Worm (Caenorhabditis elegans) whole organism, L4 larva: ENCODE measurements around the gene atf-4.
A peak's percentile ranks its signal among the peaks of the same experiment; 100 is the strongest.

Experiments
- T20F7.1 ChIP-seq: fragments of 200-800 bp; sonication (Bioruptor generic); optimal IDR thresholded peaks from 2 replicates; lab custom pipeline; 2018; ENCODE audit warnings: mild to moderate bottlenecking, missing genetic modification characterization, missing compliant biosample characterization
- T26A8.4 ChIP-seq: fragments of 200-800 bp; sonication (Bioruptor generic); IDR thresholded peaks from 2 replicates; pipeline ENCODE4 v1.3.6; 2022; ENCODE audit warnings: missing genetic modification characterization, missing compliant biosample characterization
- Y48G9A.11 ChIP-seq: fragments of 200-800 bp; sonication (Bioruptor generic); IDR thresholded peaks from 2 replicates; pipeline ENCODE4 v1.3.6; 2022; ENCODE audit warnings: missing genetic modification reagents, missing genetic modification characterization, missing compliant biosample characterization
- Y75B8A.6 ChIP-seq: fragments of 200-800 bp; sonication (Bioruptor generic); IDR thresholded peaks from 2 replicates; pipeline ENCODE4 v1.3.6; 2022; ENCODE audit warnings: missing genetic modification reagents, missing genetic modification characterization, missing compliant biosample characterization
- ZK337.2 ChIP-seq: fragments of 200-800 bp; sonication (Bioruptor generic); IDR thresholded peaks from 2 replicates; pipeline ENCODE4 v1.3.6; 2022; ENCODE audit warnings: missing genetic modification reagents, missing genetic modification characterization, missing compliant biosample characterization
- ZK546.5 ChIP-seq, 2 experiments: sonication (generic microtip); optimal IDR thresholded peaks; 2 replicates each; lab custom pipeline; 2017; ENCODE audit warnings: missing biosample characterization in 2 of 2, missing genetic modification characterization in 2 of 2
- aha-1 ChIP-seq: fragments of 150-350 bp; peaks from one replicate; lab custom pipeline; 2014; ENCODE audit warnings: missing biosample characterization, missing genetic modification characterization
- aly-2 ChIP-seq: sonication (generic microtip); optimal IDR thresholded peaks from 2 replicates; lab custom pipeline; 2018; ENCODE audit warnings: missing biosample characterization, missing genetic modification characterization
- ama-1 ChIP-seq: fragments of 150-350 bp; optimal IDR thresholded peaks from 2 replicates; lab custom pipeline; 2014; ENCODE audit warnings: inconsistent platforms, mixed read lengths
- ceh-20 ChIP-seq: fragments of 200-800 bp; sonication (Bioruptor generic); IDR thresholded peaks from 2 replicates; pipeline ENCODE4 v1.3.6; 2022; ENCODE audit warnings: missing genetic modification reagents, missing genetic modification characterization, missing compliant biosample characterization
- ces-1 ChIP-seq: fragments of 150-350 bp; sonication (generic microtip); optimal IDR thresholded peaks from 4 replicates; lab custom pipeline; 2014; ENCODE audit warnings: missing biosample characterization, missing genetic modification reagents, missing genetic modification characterization
- cey-2 ChIP-seq: sonication (generic microtip); optimal IDR thresholded peaks from 3 replicates; lab custom pipeline; 2017; ENCODE audit warnings: missing genetic modification characterization, mild to moderate bottlenecking, missing compliant biosample characterization, antibody characterized with exemption, borderline replicate concordance; ENCODE audit not compliant: insufficient read depth
- ctbp-1 ChIP-seq: fragments of 200-800 bp; sonication (Bioruptor generic); IDR thresholded peaks from 2 replicates; pipeline ENCODE4 v1.3.6; 2022; ENCODE audit warnings: missing genetic modification reagents, missing genetic modification characterization, missing compliant biosample characterization
- daf-16 ChIP-seq, 3 experiments: sonication (generic microtip); optimal IDR thresholded peaks; 2 replicates each; lab custom pipeline; 2016 to 2017; ENCODE audit warnings: missing genetic modification characterization in 3 of 3, missing genetic modification reagents in 3 of 3, mild to moderate bottlenecking in 2 of 3, missing compliant biosample characterization in 2 of 3, missing biosample characterization in 1 of 3, moderate library complexity in 1 of 3
- dmd-6 ChIP-seq: fragments of 200-800 bp; sonication (Bioruptor generic); IDR thresholded peaks from 2 replicates; pipeline ENCODE4 v1.3.6; 2022; ENCODE audit warnings: missing genetic modification reagents, missing genetic modification characterization, missing compliant biosample characterization
- duxl-1 ChIP-seq: sonication (generic microtip); optimal IDR thresholded peaks from 2 replicates; lab custom pipeline; 2016; ENCODE audit warnings: mild to moderate bottlenecking, missing genetic modification characterization, moderate library complexity, missing compliant biosample characterization; ENCODE audit not compliant: poor library complexity
- dve-1 ChIP-seq: sonication (generic microtip); optimal IDR thresholded peaks from 2 replicates; lab custom pipeline; 2017; ENCODE audit warnings: antibody characterized with exemption, mild to moderate bottlenecking, missing genetic modification characterization, missing compliant biosample characterization; ENCODE audit not compliant: insufficient read depth
- fkh-10 ChIP-seq: fragments of 150-350 bp; optimal IDR thresholded peaks from 2 replicates; lab custom pipeline; 2014; ENCODE audit warnings: missing biosample characterization, missing genetic modification reagents, missing genetic modification characterization
- gei-8 ChIP-seq: fragments of 200-800 bp; sonication (Bioruptor generic); optimal IDR thresholded peaks from 2 replicates; lab custom pipeline; 2018; ENCODE audit warnings: mild to moderate bottlenecking, missing genetic modification characterization, missing compliant biosample characterization
- hif-1 ChIP-seq, 2 experiments: sonication (generic microtip); optimal IDR thresholded peaks; 2 replicates each; lab custom pipeline; 2016 to 2017; ENCODE audit warnings: missing compliant biosample characterization in 2 of 2, missing genetic modification characterization in 2 of 2, missing genetic modification reagents in 2 of 2, missing genotype in 2 of 2, mild to moderate bottlenecking in 1 of 2
- hlh-11 ChIP-seq: fragments of 200-800 bp; sonication (Bioruptor generic); optimal IDR thresholded peaks from 2 replicates; lab custom pipeline; 2018; ENCODE audit warnings: mild to moderate bottlenecking, missing genetic modification characterization, missing compliant biosample characterization
- hlh-30 ChIP-seq: sonication (generic microtip); optimal IDR thresholded peaks from 2 replicates; lab custom pipeline; 2017; ENCODE audit warnings: antibody characterized with exemption, mild to moderate bottlenecking, missing genetic modification characterization, missing compliant biosample characterization; ENCODE audit not compliant: insufficient read depth
- lin-29 ChIP-seq: fragments of 200-800 bp; sonication (Bioruptor generic); IDR thresholded peaks from 2 replicates; pipeline ENCODE4 v1.3.6; 2022; ENCODE audit warnings: missing genetic modification reagents, missing genetic modification characterization, missing compliant biosample characterization
- lin-38 ChIP-seq: fragments of 200-800 bp; sonication (Bioruptor generic); IDR thresholded peaks from 2 replicates; pipeline ENCODE4 v1.3.6; 2022; ENCODE audit warnings: missing genetic modification reagents, missing genetic modification characterization, missing compliant biosample characterization
- lir-3 ChIP-seq: sonication (generic microtip); optimal IDR thresholded peaks from 2 replicates; lab custom pipeline; 2016; ENCODE audit warnings: mild to moderate bottlenecking, missing genetic modification characterization, missing compliant biosample characterization
- lsy-2 ChIP-seq, 2 experiments: fragments of 150-350 bp in 1 of 2; sonication (generic microtip) in 1 of 2; optimal IDR thresholded peaks; 2 replicates each; lab custom pipeline; 2014 to 2017; ENCODE audit warnings: missing biosample characterization in 2 of 2, missing genetic modification characterization in 2 of 2
- madf-9 ChIP-seq: fragments of 200-800 bp; sonication (Bioruptor generic); conservative IDR thresholded peaks from 2 replicates; pipeline ENCODE4 v1.3.6; 2022; ENCODE audit warnings: missing genetic modification reagents, missing genetic modification characterization, missing compliant biosample characterization
- mep-1 ChIP-seq: fragments of 150-350 bp; sonication (generic microtip); optimal IDR thresholded peaks from 3 replicates; lab custom pipeline; 2014; ENCODE audit warnings: missing biosample characterization, missing genetic modification characterization
- nhr-10 ChIP-seq: fragments of 150-350 bp; optimal IDR thresholded peaks from 2 replicates; lab custom pipeline; 2014; ENCODE audit warnings: missing biosample characterization, missing genetic modification characterization
- nhr-102 ChIP-seq: sonication (generic microtip); optimal IDR thresholded peaks from 2 replicates; lab custom pipeline; 2016; ENCODE audit warnings: mild to moderate bottlenecking, missing genetic modification characterization, moderate library complexity, missing compliant biosample characterization
- nhr-28 ChIP-seq: fragments of 150-350 bp; optimal IDR thresholded peaks from 2 replicates; lab custom pipeline; 2014; ENCODE audit warnings: missing biosample characterization, missing genetic modification characterization
- nhr-48 ChIP-seq: sonication (generic microtip); optimal IDR thresholded peaks from 2 replicates; lab custom pipeline; 2016; ENCODE audit warnings: mild to moderate bottlenecking, missing genetic modification characterization, missing compliant biosample characterization
- pha-4 ChIP-seq, 2 experiments: fragments of 150-350 bp in 1 of 2; fragments of 200-800 bp in 1 of 2; sonication (Bioruptor generic) in 1 of 2; IDR thresholded peaks in 1 of 2; optimal IDR thresholded peaks in 1 of 2; 2 replicates each; pipeline versions ENCODE4 v1.3.6 to Lab custom; 2014 to 2022; ENCODE audit warnings: missing genetic modification characterization in 2 of 2, missing genetic modification reagents in 2 of 2, missing biosample characterization in 1 of 2, missing compliant biosample characterization in 1 of 2
- php-3 ChIP-seq: fragments of 200-800 bp; sonication (Bioruptor generic); IDR thresholded peaks from 2 replicates; pipeline ENCODE4 v1.3.6; 2022; ENCODE audit warnings: missing genetic modification reagents, missing genetic modification characterization, missing compliant biosample characterization
- pqm-1 ChIP-seq: sonication (generic microtip); optimal IDR thresholded peaks from 2 replicates; lab custom pipeline; 2017; ENCODE audit warnings: missing biosample characterization, missing genetic modification characterization
- saeg-2 ChIP-seq: fragments of 200-800 bp; sonication (Bioruptor generic); IDR thresholded peaks from 2 replicates; pipeline ENCODE4 v1.3.6; 2022; ENCODE audit warnings: missing genetic modification reagents, missing genetic modification characterization, missing compliant biosample characterization
- snpc-4 ChIP-seq: fragments of 150-350 bp; optimal IDR thresholded peaks from 2 replicates; lab custom pipeline; 2014; ENCODE audit warnings: missing biosample characterization, missing genetic modification characterization
- spr-3 ChIP-seq: fragments of 200-800 bp; sonication (Bioruptor generic); optimal IDR thresholded peaks from 2 replicates; lab custom pipeline; 2018; ENCODE audit warnings: mild to moderate bottlenecking, missing genetic modification characterization, missing compliant biosample characterization
- tag-97 ChIP-seq: fragments of 200-800 bp; sonication (Bioruptor generic); IDR thresholded peaks from 2 replicates; pipeline ENCODE4 v1.3.6; 2022; ENCODE audit warnings: missing genetic modification characterization, missing compliant biosample characterization
- tra-1 ChIP-seq: fragments of 200-800 bp; sonication (Bioruptor generic); IDR thresholded peaks from 2 replicates; pipeline ENCODE4 v1.3.6; 2022; ENCODE audit warnings: missing genetic modification reagents, missing genetic modification characterization, missing compliant biosample characterization
- unc-62 ChIP-seq, 3 experiments: fragments of 150-350 bp in 1 of 3; sonication (generic microtip); optimal IDR thresholded peaks in 2 of 3; peaks in 1 of 3; 1 replicate in 1 of 3; 2 replicates in 2 of 3; lab custom pipeline; 2014 to 2017; ENCODE audit warnings: missing biosample characterization in 3 of 3, missing genetic modification characterization in 3 of 3, missing genetic modification reagents in 3 of 3, missing genotype in 1 of 3
- zfp-2 ChIP-seq: sonication (generic microtip); optimal IDR thresholded peaks from 2 replicates; lab custom pipeline; 2016; ENCODE audit warnings: mild to moderate bottlenecking, missing genetic modification characterization, missing compliant biosample characterization
- zip-11 ChIP-seq: fragments of 200-800 bp; sonication (Bioruptor generic); IDR thresholded peaks from 2 replicates; pipeline ENCODE4 v1.3.6; 2022; ENCODE audit warnings: missing genetic modification characterization, missing compliant biosample characterization
- ztf-11 ChIP-seq: fragments of 150-350 bp; optimal IDR thresholded peaks from 2 replicates; lab custom pipeline; 2014; ENCODE audit warnings: missing biosample characterization, missing genetic modification characterization

Gene atf-4

ce11 chrX:14786821-14787556, 23.6 kb downstream of the atf-4 start (continued):
- TF ChIP-seq ztf-11 (tag; lab: Kevin White, UChicago) (no peak), lsy-2 (tag; optimal IDR thresholded peaks at IDR 0.05; lab: Kevin White, UChicago) (no peak), saeg-2 (GFP tag; lab: Robert Waterston, UW) (no peak), aly-2 (tag; lab: Kevin White, UChicago) (no peak), ces-1 (no peak), T20F7.1 (GFP tag; lab: Kevin White, UChicago) (no peak), lin-38 (GFP tag; lab: Robert Waterston, UW) (no peak), nhr-10 (peak; percentile 34), zip-11 (no peak), ama-1 (no peak), T26A8.4 (no peak), duxl-1 (no peak)

- TF ChIP-seq T26A8.4, result 0 out of 2 replicates have a peak, but pooled peaks have one; percentile 11
- no peak for TF ChIP-seq zfp-2 (tag; lab: Kevin White, UChicago)
- peak in 1 of 2 experiments; percentile 59 for TF ChIP-seq daf-16 (GFP tag; optimal IDR thresholded peaks at IDR 0.05; lab: Kevin White, UChicago)
- peak; percentile 77 for TF ChIP-seq daf-16 (tag; optimal IDR thresholded peaks at IDR 0.05; lab: Kevin White, UChicago)
- peak; percentile 30 for TF ChIP-seq T20F7.1 (GFP tag; lab: Kevin White, UChicago)
- peak; percentile 95 for TF ChIP-seq dmd-6 (GFP tag; lab: Robert Waterston, UW)
- TF ChIP-seq nhr-102 (tag; lab: Kevin White, UChicago), result peak; percentile 80
- no peak for TF ChIP-seq fkh-10 (GFP tag; lab: Kevin White, UChicago)
- TF ChIP-seq dve-1, result peak; percentile 70
- TF ChIP-seq hif-1 (tag; optimal IDR thresholded peaks at IDR 0.05; lab: Kevin White, UChicago), result peak in 1 of 2 experiments; percentile 71
- no peak for TF ChIP-seq madf-9 (GFP tag; lab: Robert Waterston, UW)
- peak; percentile 56; the same call in 1 of the 2 replicates for TF ChIP-seq ceh-20 (GFP tag; lab: Robert Waterston, UW)
- peak; percentile 98 for TF ChIP-seq aha-1
- TF ChIP-seq hlh-11 (tag; lab: Kevin White, UChicago), result peak; percentile 87
- no peak for TF ChIP-seq mep-1 (tag; lab: Kevin White, UChicago)
- 0 out of 2 replicates have a peak, but pooled peaks have one; percentile 16 for TF ChIP-seq saeg-2 (GFP tag; lab: Robert Waterston, UW)
- no peak for TF ChIP-seq Y75B8A.6 (GFP tag; lab: Robert Waterston, UW)
- peak; percentile 86 for TF ChIP-seq php-3 (GFP tag; lab: Robert Waterston, UW)
- TF ChIP-seq spr-3 (GFP tag; lab: Kevin White, UChicago), result no peak
- no peak for TF ChIP-seq cey-2 (tag; lab: Kevin White, UChicago)
- peak in 1 of 2 experiments; percentile 67 for TF ChIP-seq unc-62 (GFP tag; optimal IDR thresholded peaks at IDR 0.05 in 1 of 2; lab: Kevin White, UChicago)
- no peak for TF ChIP-seq unc-62 (tag; optimal IDR thresholded peaks at IDR 0.05; lab: Kevin White, UChicago)
- TF ChIP-seq nhr-10, result no peak
- TF ChIP-seq nhr-48, result peak; percentile 92
- 0 out of 2 replicates have a peak, but pooled peaks have one; percentile 39 for TF ChIP-seq pha-4 (GFP tag; IDR thresholded peaks at IDR 0.05; lab: Robert Waterston, UW)
- no peak for TF ChIP-seq pha-4 (tag; optimal IDR thresholded peaks at IDR 0.05; lab: Kevin White, UChicago)
- TF ChIP-seq hlh-30 (tag; lab: Kevin White, UChicago), result peak; percentile 29
- no peak for TF ChIP-seq lin-29
- no peak for TF ChIP-seq lir-3 (tag; lab: Kevin White, UChicago)
- no peak for TF ChIP-seq tag-97
- TF ChIP-seq ZK337.2, result no peak
- no peak for TF ChIP-seq Y48G9A.11 (GFP tag; lab: Robert Waterston, UW)
- peak; percentile 81 for TF ChIP-seq pqm-1 (tag; lab: Kevin White, UChicago)
- TF ChIP-seq ZK546.5 (tag; optimal IDR thresholded peaks at IDR 0.05; lab: Kevin White, UChicago), result no peak
- peak; percentile 93 for TF ChIP-seq tra-1 (GFP tag; lab: Robert Waterston, UW)
- no peak for TF ChIP-seq ctbp-1 (GFP tag; lab: Robert Waterston, UW)
- peak; percentile 81 for TF ChIP-seq nhr-28 (tag; lab: Kevin White, UChicago)
- TF ChIP-seq snpc-4 (tag; lab: Kevin White, UChicago), result no peak
- TF ChIP-seq gei-8 (GFP tag; lab: Kevin White, UChicago), result peak; percentile 39
Observed at ce11 chrX:14783434-14784142, 27.0 kb downstream of the atf-4 start.
